Worm (Caenorhabditis elegans): ENCODE results near the gene clk-1.

clk-1 gene

DNA sequence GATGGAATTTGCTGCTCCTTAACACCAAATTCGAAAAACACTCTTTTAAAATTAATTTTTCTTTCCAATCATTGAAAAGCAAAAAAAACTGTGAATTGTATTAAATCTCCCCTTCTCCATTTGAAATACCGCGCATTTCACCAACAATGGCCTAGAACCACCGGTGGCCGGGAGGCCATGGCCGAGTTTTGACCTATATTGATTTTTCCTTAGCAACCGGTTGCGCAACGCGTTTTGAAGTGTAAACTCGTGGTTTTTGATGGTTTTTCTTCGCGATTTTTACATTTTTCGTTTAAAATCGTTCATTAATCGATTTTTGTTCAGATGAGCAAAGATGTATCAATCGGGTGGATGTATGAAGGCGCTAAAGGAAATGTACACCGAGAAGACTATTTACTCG, 30.6 kb downstream of the clk-1 start, which contains the start of gene mog-3:
TSS of gene mog-3 (plus strand) at position 319 of the 400 bp plus-strand sequence.
- TF ChIP-seq fos-1 (tag; optimal IDR thresholded peaks at IDR 0.05) (peak; percentile 9), nhr-129 (tag; optimal IDR thresholded peaks at IDR 0.05) (peak; percentile 35), lsy-2 (tag; optimal IDR thresholded peaks at IDR 0.05) (peak; percentile 36 to 77), lin-13 (GFP tag; optimal IDR thresholded peaks at IDR 0.05) (peak; percentile 52), nhr-23 (tag; optimal IDR thresholded peaks at IDR 0.05) (no peak), unc-39 (tag; optimal IDR thresholded peaks at IDR 0.05) (no peak), C34F6.9 (tag; optimal IDR thresholded peaks at IDR 0.05) (peak; percentile 75), mab-5 (tag; optimal IDR thresholded peaks at IDR 0.05) (no peak), zag-1 (tag; optimal IDR thresholded peaks at IDR 0.05) (no peak), unc-62 (GFP tag; optimal IDR thresholded peaks at IDR 0.05) (no peak), ztf-1 (GFP tag; conservative IDR thresholded peaks at IDR 0.05) (no peak), lin-11 (tag; optimal IDR thresholded peaks at IDR 0.05) (peak; percentile 52), unc-55 (GFP tag; optimal IDR thresholded peaks at IDR 0.05) (peak; percentile 76), F13H6.1 (tag; optimal IDR thresholded peaks at IDR 0.05) (peak; percentile 66), sma-9 (GFP tag; optimal IDR thresholded peaks at IDR 0.05) (peak; percentile 74), sma-9 (tag; optimal IDR thresholded peaks at IDR 0.05) (no peak), nhr-11 (tag; optimal IDR thresholded peaks at IDR 0.05) (no peak), sma-3 (GFP tag; optimal IDR thresholded peaks at IDR 0.05) (peak; percentile 55), ztf-4 (tag; optimal IDR thresholded peaks at IDR 0.05) (no peak), nhr-6 (tag; optimal IDR thresholded peaks at IDR 0.05) (no peak), ama-1 (optimal IDR thresholded peaks at IDR 0.05) (peak; percentile 54), nhr-25 (tag; optimal IDR thresholded peaks at IDR 0.05) (peak; percentile 45), nhr-21 (tag; optimal IDR thresholded peaks at IDR 0.05) (peak; percentile 20), sem-4 (tag; optimal IDR thresholded peaks at IDR 0.05) (no peak), gmeb-1 (tag; optimal IDR thresholded peaks at IDR 0.05) (peak; percentile 93), crh-2 (tag; optimal IDR thresholded peaks at IDR 0.05) (peak; percentile 62)

ce11 chrIII:5310403-5310802, 32.7 kb downstream of the clk-1 start:
- TF ChIP-seq crh-2 (tag; optimal IDR thresholded peaks at IDR 0.05) (no peak), nhr-11 (tag; optimal IDR thresholded peaks at IDR 0.05) (no peak), lin-39 (tag; optimal IDR thresholded peaks at IDR 0.05) (no peak), blmp-1 (tag; optimal IDR thresholded peaks at IDR 0.05; ENCODE audit: insufficient read depth) (no peak), gmeb-1 (tag; optimal IDR thresholded peaks at IDR 0.05) (no peak), nhr-77 (tag; optimal IDR thresholded peaks at IDR 0.05) (no peak), sma-3 (GFP tag; optimal IDR thresholded peaks at IDR 0.05) (no peak), R02D3.7 (tag; optimal IDR thresholded peaks at IDR 0.05) (no peak), nhr-6 (tag; optimal IDR thresholded peaks at IDR 0.05) (no peak), F13H6.1 (tag; optimal IDR thresholded peaks at IDR 0.05) (no peak), unc-55 (GFP tag; optimal IDR thresholded peaks at IDR 0.05) (no peak), fos-1 (tag; optimal IDR thresholded peaks at IDR 0.05) (no peak), alr-1 (tag; optimal IDR thresholded peaks at IDR 0.05) (no peak), elt-3 (tag; optimal IDR thresholded peaks at IDR 0.05) (no peak), mab-5 (tag; optimal IDR thresholded peaks at IDR 0.05) (no peak)

ce11 chrIII:5310940-5311339, 33.2 kb downstream of the clk-1 start, which contains the start of gene pqe-1:
pqe-1 (plus strand) TSS chrIII:5311240.
- TF ChIP-seq lsy-2 (tag; optimal IDR thresholded peaks at IDR 0.05) (no peak), zag-1 (tag; optimal IDR thresholded peaks at IDR 0.05) (no peak), ceh-82 (tag; optimal IDR thresholded peaks at IDR 0.05) (no peak), ztf-11 (tag; optimal IDR thresholded peaks at IDR 0.05) (no peak), lin-13 (GFP tag; optimal IDR thresholded peaks at IDR 0.05) (no peak), ZK546.5 (tag; optimal IDR thresholded peaks at IDR 0.05) (no peak), mbf-1 (tag; optimal IDR thresholded peaks at IDR 0.05) (no peak), nhr-12 (tag; optimal IDR thresholded peaks at IDR 0.05) (no peak), ztf-4 (tag; optimal IDR thresholded peaks at IDR 0.05) (no peak), sma-3 (GFP tag; optimal IDR thresholded peaks at IDR 0.05) (no peak)

- TF ChIP-seq lsy-2 (tag; optimal IDR thresholded peaks at IDR 0.05) (no peak), crh-2 (tag; optimal IDR thresholded peaks at IDR 0.05) (peak; percentile 0)
These were observed 40.9 kb downstream of the clk-1 start for ce11 chrIII:5318610-5319009.
